Worm (Caenorhabditis elegans): Measurements from ENCODE around the gene sra-27.

ce11 chrII:6520103-6520502 is 48.7 kb upstream of the sra-27 start:
- TF ChIP-seq dao-5 (tag; optimal IDR thresholded peaks at IDR 0.05) (no peak), him-1 (tag; optimal IDR thresholded peaks at IDR 0.05) (no peak)

All from whole organism, L4/young adult.